Worm (Caenorhabditis elegans): Measurements from ENCODE around the gene R52.6.
A peak's percentile ranks its signal among the peaks of the same experiment; 100 is the strongest.
"Not testable (repeated sequence)": the region's sequence is repeated elsewhere in the genome, so short reads cannot be mapped to it uniquely, and the experiment has no call there.

R52.6 gene

ce11 chrII:2112948-2113347, at the start of gene R52.6:
Gene R52.6, minus strand, starts transcription at chrII:2113048.
- TF ChIP-seq zag-1 (tag; optimal IDR thresholded peaks at IDR 0.05) (no peak), spr-1 (tag; optimal IDR thresholded peaks at IDR 0.05) (no peak), spr-3 (GFP tag; optimal IDR thresholded peaks at IDR 0.05) (no peak), nhr-48 (tag; optimal IDR thresholded peaks at IDR 0.05) (no peak), ceh-32 (tag; optimal IDR thresholded peaks at IDR 0.05; ENCODE audit: poor library complexity) (no peak), unc-130 (GFP tag; optimal IDR thresholded peaks at IDR 0.05) (no peak), egl-43 (GFP tag; IDR thresholded peaks at IDR 0.05) (no peak), F26F4.8 (GFP tag; conservative IDR thresholded peaks at IDR 0.05) (no peak), F37D6.2 (tag; optimal IDR thresholded peaks at IDR 0.05) (no peak), dmd-6 (GFP tag; IDR thresholded peaks at IDR 0.05) (no peak), nhr-102 (tag; optimal IDR thresholded peaks at IDR 0.05) (no peak), ceh-44 (GFP tag; IDR thresholded peaks at IDR 0.05) (no peak), mes-2 (tag; optimal IDR thresholded peaks at IDR 0.05; ENCODE audit: poor library complexity, severe bottlenecking) (no peak), fos-1 (tag; optimal IDR thresholded peaks at IDR 0.05) (no peak), ces-1 (GFP tag; optimal IDR thresholded peaks at IDR 0.05) (no peak), ZK546.5 (tag; optimal IDR thresholded peaks at IDR 0.05) (no peak), Y105C5A.15 (GFP tag; IDR thresholded peaks at IDR 0.05) (no peak)

ce11 chrII:2153708-2154107, 40.9 kb upstream of the R52.6 start, which contains the start of gene math-18:
Gene math-18, plus strand, starts transcription at chrII:2154008.
- TF ChIP-seq egl-43 (GFP tag; IDR thresholded peaks at IDR 0.05); duxl-1 (tag; optimal IDR thresholded peaks at IDR 0.05; ENCODE audit: poor library complexity); ZK337.2 (GFP tag; IDR thresholded peaks at IDR 0.05): not testable (repeated sequence)

- TF ChIP-seq egl-43 (GFP tag; IDR thresholded peaks at IDR 0.05) (no peak), nhr-28 (tag; optimal IDR thresholded peaks at IDR 0.05) (peak; percentile 14), zip-11 (GFP tag; IDR thresholded peaks at IDR 0.05) (no peak), pqm-1 (tag; optimal IDR thresholded peaks at IDR 0.05) (peak; percentile 51), R02D3.7 (tag; optimal IDR thresholded peaks at IDR 0.05) (no peak)
These were observed 39.6 kb upstream of the R52.6 start for ce11 chrII:2152455-2152854.

- TF ChIP-seq aha-1 (tag) (peak; percentile 42), zag-1 (tag; optimal IDR thresholded peaks at IDR 0.05) (no peak)
These were observed 37.7 kb upstream of the R52.6 start, which contains the start of the genes C40A11.7 and C40A11.8 for ce11 chrII:2150485-2150985. Gene C40A11.7, minus strand, starts transcription at chrII:2150585. Gene C40A11.8, minus strand, starts transcription at chrII:2150935.

- no peak for TF ChIP-seq lin-39 (tag; optimal IDR thresholded peaks at IDR 0.05)
- peak in 1 of 2 experiments; percentile 52 for TF ChIP-seq unc-62 (GFP tag; optimal IDR thresholded peaks at IDR 0.05 in 1 of 2)
- TF ChIP-seq unc-62 (tag; optimal IDR thresholded peaks at IDR 0.05) = no peak
- TF ChIP-seq aly-2 (tag; optimal IDR thresholded peaks at IDR 0.05) = no peak
- no peak for TF ChIP-seq nhr-6 (tag; optimal IDR thresholded peaks at IDR 0.05)
- no peak for TF ChIP-seq F37D6.2 (tag; optimal IDR thresholded peaks at IDR 0.05)
- TF ChIP-seq cey-2 (tag; optimal IDR thresholded peaks at IDR 0.05; ENCODE audit: borderline replicate concordance, insufficient read depth) = no peak
- no peak for TF ChIP-seq Y5F2A.4 (GFP tag; optimal IDR thresholded peaks at IDR 0.05)
- no peak for TF ChIP-seq duxl-1 (tag; optimal IDR thresholded peaks at IDR 0.05; ENCODE audit: poor library complexity)
These were observed 34.1 kb upstream of the R52.6 start, which contains the start of gene C40A11.2 for ce11 chrII:2146900-2147375. Gene C40A11.2, plus strand, starts transcription at chrII:2146950.

- TF ChIP-seq ZK337.2 (GFP tag; IDR thresholded peaks at IDR 0.05) (no peak), dmd-6 (GFP tag; IDR thresholded peaks at IDR 0.05) (no peak), lin-13 (GFP tag; optimal IDR thresholded peaks at IDR 0.05) (no peak)
These were observed 32.7 kb upstream of the R52.6 start, which contains the start of gene C40A11.6 for ce11 chrII:2145566-2145965. Gene C40A11.6, minus strand, starts transcription at chrII:2145666.
